Worm (Caenorhabditis elegans) whole organism, L1 larva: Measurements from ENCODE around the gene lin-1.
"Not testable (repeated sequence)": the region's sequence is repeated elsewhere in the genome, so short reads cannot be mapped to it uniquely, and the experiment has no call there.

Source experiments
- C16A3.4 ChIP-seq: fragments of 150-350 bp; optimal IDR thresholded peaks from 2 replicates; lab custom pipeline; 2014; ENCODE audit warnings: missing biosample characterization, missing genetic modification characterization
- ceh-8 ChIP-seq: fragments of 200-800 bp; sonication (Bioruptor generic); optimal IDR thresholded peaks from 2 replicates; lab custom pipeline; 2018; ENCODE audit warnings: mild to moderate bottlenecking, missing genetic modification characterization, moderate library complexity, missing compliant biosample characterization
- ceh-88 ChIP-seq: fragments of 200-800 bp; sonication (Bioruptor generic); IDR thresholded peaks from 2 replicates; pipeline ENCODE4 v1.3.6; 2022; ENCODE audit warnings: missing genetic modification characterization, missing compliant biosample characterization
- dsc-1 ChIP-seq: sonication (generic microtip); optimal IDR thresholded peaks from 2 replicates; lab custom pipeline; 2016; ENCODE audit warnings: mild to moderate bottlenecking, missing genetic modification characterization, missing compliant biosample characterization
- efl-1 ChIP-seq, 4 experiments: fragments of 150-350 bp; optimal IDR thresholded peaks in 3 of 4; peaks in 1 of 4; 1 replicate in 1 of 4; 2 replicates in 3 of 4; lab custom pipeline; 2014; ENCODE audit warnings: missing biosample characterization in 2 of 4, missing genetic modification characterization in 2 of 4, missing genetic modification reagents in 2 of 4
- egl-27 ChIP-seq, 2 experiments: fragments of 150-350 bp in 1 of 2; sonication (generic microtip); optimal IDR thresholded peaks; 3 replicates each; lab custom pipeline; 2017 to 2018; ENCODE audit warnings: missing biosample characterization in 2 of 2, missing genetic modification characterization in 2 of 2, missing genetic modification reagents in 2 of 2
- fkh-10 ChIP-seq: sonication (generic microtip); optimal IDR thresholded peaks from 2 replicates; lab custom pipeline; 2017; ENCODE audit warnings: missing biosample characterization, missing genetic modification reagents, missing genetic modification characterization
- hpl-2 ChIP-seq: fragments of 150-350 bp; optimal IDR thresholded peaks from 2 replicates; lab custom pipeline; 2014; ENCODE audit warnings: missing biosample characterization, missing genetic modification reagents, missing genetic modification characterization
- lin-15B ChIP-seq: fragments of 150-350 bp; sonication (generic microtip); optimal IDR thresholded peaks from 3 replicates; lab custom pipeline; 2014; ENCODE audit warnings: missing biosample characterization, missing genetic modification characterization
- lir-3 ChIP-seq: sonication (generic microtip); optimal IDR thresholded peaks from 2 replicates; lab custom pipeline; 2016; ENCODE audit warnings: mild to moderate bottlenecking, missing genetic modification characterization, moderate library complexity, missing compliant biosample characterization; ENCODE audit not compliant: poor library complexity
- mab-9 ChIP-seq: fragments of 200-800 bp; sonication (Bioruptor generic); IDR thresholded peaks from 2 replicates; pipeline ENCODE4 v1.3.6; 2022; ENCODE audit warnings: missing genetic modification reagents, missing genetic modification characterization, missing compliant biosample characterization
- mdl-1 ChIP-seq, 2 experiments: fragments of 150-350 bp; optimal IDR thresholded peaks; 2 replicates each; lab custom pipeline; 2014 to 2017; ENCODE audit warnings: missing biosample characterization in 2 of 2, missing genetic modification characterization in 2 of 2, inconsistent platforms in 1 of 2
- nhr-20 ChIP-seq: sonication (generic microtip); optimal IDR thresholded peaks from 2 replicates; lab custom pipeline; 2016; ENCODE audit warnings: mild to moderate bottlenecking, missing genetic modification characterization, missing compliant biosample characterization
- nhr-28 ChIP-seq: fragments of 150-350 bp; optimal IDR thresholded peaks from 2 replicates; lab custom pipeline; 2014; ENCODE audit warnings: missing biosample characterization, missing genetic modification characterization
- nhr-47 ChIP-seq: sonication (generic microtip); optimal IDR thresholded peaks from 2 replicates; lab custom pipeline; 2016; ENCODE audit warnings: mild to moderate bottlenecking, missing genetic modification characterization, moderate library complexity, missing compliant biosample characterization
- nhr-77 ChIP-seq: fragments of 150-350 bp; optimal IDR thresholded peaks from 2 replicates; lab custom pipeline; 2014; ENCODE audit warnings: missing biosample characterization, missing genetic modification characterization

The lin-1 gene

DNA sequence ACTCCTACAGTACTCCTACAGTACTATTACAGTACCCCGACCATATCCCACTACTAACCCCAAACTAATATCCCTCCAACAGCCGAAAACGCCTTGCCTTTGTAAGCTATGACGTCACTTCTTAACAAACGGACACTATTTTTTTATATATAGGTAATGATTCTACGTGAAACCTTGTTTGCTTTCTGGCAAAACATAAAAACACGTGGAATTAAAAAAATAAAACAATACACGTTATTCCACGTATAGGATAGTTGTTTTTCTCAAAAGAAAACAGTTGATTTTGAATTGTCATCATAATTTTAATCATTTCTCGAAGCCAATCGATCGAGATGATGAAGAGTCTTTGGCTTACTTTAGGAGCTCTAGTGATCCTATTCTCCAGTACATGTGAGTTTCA is 54.5 kb downstream of the lin-1 start, which contains the start of gene M70.1:
Gene M70.1 (plus strand): TSS at position 301 of the 400 bp plus-strand sequence.
- not testable (repeated sequence) for TF ChIP-seq nhr-47 (tag; lab: Kevin White, UChicago); dsc-1 (tag; lab: Kevin White, UChicago); hpl-2 (GFP tag; lab: Kevin White, UChicago)

DNA sequence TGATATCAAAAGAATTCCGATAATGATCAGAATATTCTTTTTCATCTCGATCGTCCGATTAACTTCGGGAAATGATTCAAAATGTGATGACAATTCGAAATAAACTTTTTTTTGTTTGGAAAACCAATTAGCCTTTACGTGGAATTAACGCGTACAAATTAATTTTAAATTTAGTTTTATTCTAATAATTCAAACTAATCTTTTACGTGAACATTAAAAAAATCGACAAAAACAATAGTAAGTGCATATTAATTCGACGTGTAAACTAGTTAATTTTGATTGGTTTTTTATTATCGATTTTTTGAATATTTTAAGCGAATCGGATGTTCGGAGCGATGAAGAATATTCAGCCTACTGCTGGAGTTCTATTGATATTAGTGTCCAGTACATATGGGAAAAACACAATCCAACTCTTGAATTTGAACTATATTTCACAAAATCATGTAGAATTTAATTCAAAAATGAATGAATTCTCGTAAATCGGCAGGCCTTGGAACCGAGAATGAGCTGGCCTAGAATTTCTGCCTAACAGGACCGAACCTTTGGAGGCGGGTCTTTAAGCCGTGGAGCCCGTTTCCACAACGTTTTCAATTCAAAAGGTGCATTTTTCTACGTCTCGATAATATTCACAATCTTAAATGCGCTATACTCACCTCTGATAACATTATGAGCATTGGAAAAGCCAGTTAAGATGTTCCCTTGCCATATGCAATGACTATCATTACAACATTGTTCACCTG is 57.6 kb downstream of the lin-1 start, which contains the start of the genes M70.3 and M70.2:
Gene M70.3 (minus strand): TSS at position 101 of the 740 bp plus-strand sequence.
Gene M70.2 (plus strand): TSS at position 690 of the 740 bp plus-strand sequence.
- no peak for TF ChIP-seq nhr-20 (tag; lab: Kevin White, UChicago)
- no peak for TF ChIP-seq efl-1 (optimal IDR thresholded peaks at IDR 0.05; lab: Kevin White, UChicago)
- TF ChIP-seq efl-1 (GFP tag; optimal IDR thresholded peaks at IDR 0.05 in 1 of 2; lab: Kevin White, UChicago) = peak in 1 of 2 experiments; percentile 54
- no peak for TF ChIP-seq ceh-88 (GFP tag; lab: Robert Waterston, UW)
- no peak for TF ChIP-seq C16A3.4

DNA sequence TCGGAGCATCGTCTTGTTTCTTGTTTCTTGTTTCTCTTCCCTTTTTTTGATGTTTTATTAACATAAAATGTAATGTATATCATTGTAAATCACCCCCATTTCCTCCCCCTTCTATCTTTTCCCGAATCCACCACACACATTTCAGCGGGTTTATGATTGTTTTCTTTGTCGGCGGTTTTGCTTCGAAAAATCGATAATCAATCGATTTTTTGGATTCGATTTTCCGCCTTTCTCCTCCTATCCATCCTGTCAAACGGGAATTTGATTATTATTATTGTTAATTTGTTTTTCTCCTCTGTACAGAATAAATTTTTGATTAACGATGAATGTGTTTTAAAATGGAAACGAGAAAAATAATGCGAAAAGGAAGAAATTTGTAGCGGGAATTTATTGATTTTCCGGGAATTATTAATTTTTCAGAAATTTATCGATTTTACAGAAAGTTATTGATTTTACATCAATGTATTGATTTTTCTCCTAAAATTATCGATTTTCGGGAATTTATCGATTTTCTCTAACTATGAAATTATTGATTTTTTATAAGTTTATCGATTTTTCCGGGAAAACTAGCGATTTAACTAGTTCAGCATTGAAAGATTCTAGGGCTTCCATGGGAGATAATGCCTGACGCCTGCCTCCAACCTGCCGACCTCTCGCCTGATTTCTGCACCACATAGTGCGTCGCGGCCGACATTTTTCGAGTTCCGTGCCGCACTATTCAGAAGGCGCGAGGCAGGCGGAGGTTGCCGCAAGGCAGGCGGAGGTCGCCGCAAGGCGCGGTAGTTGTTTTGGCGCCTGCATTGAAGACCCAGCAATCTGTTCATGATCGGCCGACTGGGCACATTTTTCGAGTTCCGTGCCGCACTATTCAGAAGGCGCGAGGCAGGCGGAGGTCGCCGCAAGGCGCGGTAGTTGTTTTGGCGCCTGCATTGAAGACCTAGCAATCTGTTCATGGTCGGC is 63.2 kb downstream of the lin-1 start:
- no peak for TF ChIP-seq egl-27 (tag; optimal IDR thresholded peaks at IDR 0.05; lab: Kevin White, UChicago)
- no peak for TF ChIP-seq efl-1 (optimal IDR thresholded peaks at IDR 0.05; lab: Kevin White, UChicago)
- peak in 1 of 2 experiments; percentile 56 for TF ChIP-seq efl-1 (GFP tag; optimal IDR thresholded peaks at IDR 0.05 in 1 of 2; lab: Kevin White, UChicago)
- peak; percentile 13; the same call in 1 of the 2 replicates for TF ChIP-seq mab-9

DNA sequence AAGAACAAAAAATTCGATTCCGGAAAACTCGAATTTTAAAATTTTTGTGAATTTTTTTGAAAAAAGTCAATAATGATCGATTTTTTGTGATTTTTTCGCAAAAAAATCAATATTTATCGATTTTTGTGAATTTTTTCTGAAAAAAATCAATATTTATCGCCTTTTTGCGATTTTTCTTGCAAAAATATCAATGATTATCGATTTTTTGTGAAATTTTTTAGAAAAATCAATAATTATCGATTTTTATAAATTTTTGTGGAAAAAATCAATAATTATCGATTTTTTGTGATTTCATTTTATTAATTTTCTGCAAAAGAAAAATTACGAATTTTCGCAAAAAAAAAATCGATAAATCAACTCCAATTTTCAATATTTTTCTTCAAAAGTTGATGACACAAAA is 64.1 kb downstream of the lin-1 start:
- no peak for TF ChIP-seq mdl-1 (tag; optimal IDR thresholded peaks at IDR 0.05; lab: Kevin White, UChicago)

DNA sequence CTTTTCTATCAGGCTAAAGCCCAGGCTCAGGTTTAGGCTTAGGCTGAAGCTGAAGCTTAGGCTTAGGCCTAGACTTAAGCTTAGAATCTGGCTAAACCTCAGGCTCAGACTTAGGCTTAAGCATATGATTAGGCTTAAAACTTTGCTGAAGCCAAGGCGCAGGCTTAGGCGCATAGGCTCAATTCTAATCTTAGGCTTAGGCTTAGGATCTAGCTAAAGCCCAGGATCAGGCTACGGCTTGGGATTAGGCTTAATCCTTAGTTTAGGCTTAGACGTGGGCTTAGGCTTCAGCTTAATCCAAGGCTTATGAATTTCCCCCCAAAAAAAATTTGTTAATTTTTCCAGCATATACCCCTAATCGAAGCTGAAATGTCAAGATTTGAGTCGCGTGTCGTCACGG is 71.4 kb downstream of the lin-1 start:
- TF ChIP-seq fkh-10 (GFP tag; lab: Kevin White, UChicago) (no peak), ceh-8 (no peak), lin-15B (tag; lab: Kevin White, UChicago) (no peak), lir-3 (no peak), nhr-77 (tag; lab: Kevin White, UChicago) (no peak), nhr-28 (tag; lab: Kevin White, UChicago) (no peak), nhr-47 (tag; lab: Kevin White, UChicago) (no peak)
- TF ChIP-seq, all 84 proteins: peak for 0
